Worm (Caenorhabditis elegans): Measurements from ENCODE around the gene C01G10.5.

The C01G10.5 gene

ce11 chrV:15083659-15084058 lies 5.7 kb downstream of the C01G10.5 start (continued):
- TF ChIP-seq lin-13 (GFP tag; optimal IDR thresholded peaks at IDR 0.05) (peak; percentile 35), fos-1 (tag; optimal IDR thresholded peaks at IDR 0.05) (no peak), duxl-1 (tag; optimal IDR thresholded peaks at IDR 0.05; ENCODE audit: poor library complexity) (peak; percentile 44), F26F4.8 (GFP tag; conservative IDR thresholded peaks at IDR 0.05) (no peak), gei-8 (GFP tag; optimal IDR thresholded peaks at IDR 0.05) (no peak), pha-4 (GFP tag; IDR thresholded peaks at IDR 0.05) (peak; percentile 47; the same call in 1 of the 2 replicates), pha-4 (tag; optimal IDR thresholded peaks at IDR 0.05) (no peak), php-3 (GFP tag; IDR thresholded peaks at IDR 0.05) (no peak), ama-1 (optimal IDR thresholded peaks at IDR 0.05) (peak; percentile 70), ces-1 (GFP tag; optimal IDR thresholded peaks at IDR 0.05) (no peak), egl-27 (tag; optimal IDR thresholded peaks at IDR 0.05) (no peak), daf-8 (GFP tag; IDR thresholded peaks at IDR 0.05) (no peak), Y48G9A.11 (GFP tag; IDR thresholded peaks at IDR 0.05) (peak; percentile 58; the same call in 1 of the 2 replicates), zfp-3 (GFP tag; conservative IDR thresholded peaks at IDR 0.05) (no peak), nhr-102 (tag; optimal IDR thresholded peaks at IDR 0.05) (no peak), daf-16 (GFP tag; optimal IDR thresholded peaks at IDR 0.05) (no peak), daf-16 (tag; optimal IDR thresholded peaks at IDR 0.05) (peak; percentile 25), set-16 (GFP tag; IDR thresholded peaks at IDR 0.05) (no peak), ceh-20 (GFP tag; IDR thresholded peaks at IDR 0.05) (no peak), lin-38 (GFP tag; IDR thresholded peaks at IDR 0.05) (peak; percentile 66), ceh-82 (tag; optimal IDR thresholded peaks at IDR 0.05) (no peak), hmg-1.1 (GFP tag; IDR thresholded peaks at IDR 0.05) (no peak), sdz-12 (GFP tag; optimal IDR thresholded peaks at IDR 0.05) (no peak), nhr-41 (GFP tag; IDR thresholded peaks at IDR 0.05) (no peak)

ce11 chrV:15082291-15082690 lies 7.0 kb downstream of the C01G10.5 start, which contains the start of the genes C01G10.10 and C01G10.9:
C01G10.10 (minus strand) TSS chrV:15082441.
C01G10.9 (plus strand) TSS chrV:15082530.
- no peak for TF ChIP-seq zip-2 (tag; optimal IDR thresholded peaks at IDR 0.05)
- TF ChIP-seq aha-1 (tag) = peak; percentile 31
- peak; percentile 36 for TF ChIP-seq rbr-2 (tag; optimal IDR thresholded peaks at IDR 0.05)
- peak; percentile 1 for TF ChIP-seq F49E8.2 (tag; optimal IDR thresholded peaks at IDR 0.05; ENCODE audit: borderline replicate concordance)
- TF ChIP-seq dmd-6 (GFP tag; IDR thresholded peaks at IDR 0.05) = peak; percentile 64
- peak; percentile 48 for TF ChIP-seq mep-1 (tag; optimal IDR thresholded peaks at IDR 0.05)
- 0 out of 2 replicates have a peak, but pooled peaks have one; percentile 69 for TF ChIP-seq ZK337.2 (GFP tag; IDR thresholded peaks at IDR 0.05)
- TF ChIP-seq unc-130 (GFP tag; optimal IDR thresholded peaks at IDR 0.05) = peak; percentile 89
- TF ChIP-seq lsy-2 (tag; optimal IDR thresholded peaks at IDR 0.05) = peak in 1 of 2 experiments; percentile 80
- no peak for TF ChIP-seq lir-3 (tag; optimal IDR thresholded peaks at IDR 0.05)
- peak in 1 of 2 experiments; percentile 80 for TF ChIP-seq hif-1 (tag; optimal IDR thresholded peaks at IDR 0.05)
- no peak for TF ChIP-seq cey-2 (tag; optimal IDR thresholded peaks at IDR 0.05; ENCODE audit: borderline replicate concordance, insufficient read depth)
- peak; percentile 98 for TF ChIP-seq mes-2 (tag; optimal IDR thresholded peaks at IDR 0.05; ENCODE audit: poor library complexity, severe bottlenecking)
- TF ChIP-seq dpl-1 (GFP tag; optimal IDR thresholded peaks at IDR 0.05) = peak; percentile 63
- peak; percentile 33 for TF ChIP-seq T20F7.1 (GFP tag; optimal IDR thresholded peaks at IDR 0.05)
- peak; percentile 69 for TF ChIP-seq nhr-6 (tag; optimal IDR thresholded peaks at IDR 0.05)
- TF ChIP-seq nhr-48 (tag; optimal IDR thresholded peaks at IDR 0.05) = peak; percentile 1
- TF ChIP-seq lin-38 (GFP tag; IDR thresholded peaks at IDR 0.05) = peak; percentile 74
- TF ChIP-seq hlh-30 (tag; optimal IDR thresholded peaks at IDR 0.05; ENCODE audit: insufficient read depth) = peak; percentile 3
- TF ChIP-seq madf-9 (GFP tag; conservative IDR thresholded peaks at IDR 0.05) = 0 out of 2 replicates have a peak, but pooled peaks have one; percentile 24
- TF ChIP-seq spr-1 (tag; optimal IDR thresholded peaks at IDR 0.05) = peak; percentile 31
- peak; percentile 49 for TF ChIP-seq lin-13 (GFP tag; optimal IDR thresholded peaks at IDR 0.05)
- TF ChIP-seq dmd-9 (GFP tag; IDR thresholded peaks at IDR 0.05) = peak; percentile 58; the same call in 1 of the 2 replicates
- peak; percentile 71 for TF ChIP-seq duxl-1 (tag; optimal IDR thresholded peaks at IDR 0.05; ENCODE audit: poor library complexity)
- no peak for TF ChIP-seq nhr-111 (GFP tag; optimal IDR thresholded peaks at IDR 0.05)
- TF ChIP-seq dve-1 (tag; optimal IDR thresholded peaks at IDR 0.05; ENCODE audit: insufficient read depth) = peak; percentile 39
- TF ChIP-seq nhr-102 (tag; optimal IDR thresholded peaks at IDR 0.05) = peak; percentile 8
- TF ChIP-seq daf-16 (GFP tag; optimal IDR thresholded peaks at IDR 0.05) = peak in 1 of 2 experiments; percentile 7
- peak; percentile 19 for TF ChIP-seq daf-16 (tag; optimal IDR thresholded peaks at IDR 0.05)
- TF ChIP-seq Y105C5A.15 (GFP tag; IDR thresholded peaks at IDR 0.05) = no peak
- no peak for TF ChIP-seq dmd-8 (GFP tag; IDR thresholded peaks at IDR 0.05)

Measured in whole organism, L4 larva.